Fruit fly (Drosophila melanogaster) S2 (cell line): ENCODE data around the gene Uch.

Source experiments
- CG8478 ChIP-seq: fragments of >200 bp; optimal IDR thresholded peaks from 2 replicates; lab custom pipeline; 2018
- CTCF ChIP-seq, 2 experiments: fragments of >200 bp; optimal IDR thresholded peaks; 2 replicates each; lab custom pipeline; 2018

DNA sequence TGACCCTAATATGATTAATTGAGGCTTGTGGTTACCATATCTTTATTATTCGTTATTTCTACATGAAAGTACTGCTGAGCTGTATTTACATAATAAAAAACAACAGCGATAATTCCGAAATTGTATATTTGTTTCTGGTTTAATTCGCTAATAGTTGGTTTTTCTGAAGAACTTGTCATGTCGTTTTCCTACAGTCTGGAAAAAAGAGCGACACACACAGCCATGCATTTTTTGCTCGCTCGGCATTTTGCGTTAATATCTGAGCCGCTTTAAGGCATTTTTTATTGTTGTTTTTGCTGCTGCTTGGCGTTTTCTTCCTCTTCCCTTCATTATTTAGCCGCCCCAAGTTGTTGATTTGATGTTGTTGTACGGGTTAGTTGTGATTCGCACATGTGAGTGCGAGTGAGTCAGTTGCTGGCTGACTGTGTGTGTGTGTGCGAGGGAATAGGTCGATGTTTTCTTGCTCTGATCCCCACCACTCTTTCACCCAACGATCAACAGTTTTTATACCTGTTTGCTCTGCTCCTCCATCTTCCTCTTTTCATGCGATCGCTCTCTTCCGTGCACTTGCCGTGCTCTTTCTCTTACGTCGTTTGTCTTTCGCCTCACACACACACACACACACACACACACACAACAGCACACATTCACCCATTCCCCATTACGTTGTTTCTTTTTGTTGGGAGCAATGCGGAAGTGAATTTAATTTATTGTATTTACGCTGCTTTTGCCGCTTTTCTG lies 38.8 kb downstream of the Uch start:
- TF ChIP-seq CG8478 (no peak), CTCF (optimal IDR thresholded peaks at IDR 0.05; lab: Kevin White, UChicago) (no peak)
